Fruit fly (Drosophila melanogaster) whole organism, embryonic: ENCODE measurements around the gene CG17364.

ENCODE experiments used
- CG11504 ChIP-seq: fragments of 200-800 bp; sonication (Bioruptor generic); optimal IDR thresholded peaks from 3 replicates; lab custom pipeline; 2019; ENCODE audit warnings: missing biosample characterization, mild to moderate bottlenecking, missing genetic modification characterization, moderate library complexity
- CG12104 ChIP-seq: fragments of 200-800 bp; sonication (Bioruptor generic); optimal IDR thresholded peaks from 3 replicates; lab custom pipeline; 2016; ENCODE audit warnings: missing biosample characterization, missing genetic modification characterization
- CG13894 ChIP-seq: fragments of 200-800 bp; sonication (Bioruptor generic); optimal IDR thresholded peaks from 3 replicates; lab custom pipeline; 2018; ENCODE audit warnings: missing biosample characterization, mild to moderate bottlenecking, missing genetic modification characterization, moderate library complexity
- CG14050 ChIP-seq: fragments of 200-800 bp; sonication (Bioruptor generic); IDR thresholded peaks from 3 replicates; pipeline ENCODE4 v1.3.6; 2022; ENCODE audit warnings: missing biosample characterization, missing genetic modification characterization
- CG15601 ChIP-seq: fragments of 200-800 bp; sonication (Bioruptor generic); optimal IDR thresholded peaks from 3 replicates; lab custom pipeline; 2019; ENCODE audit warnings: missing biosample characterization, mild to moderate bottlenecking, missing genetic modification characterization, moderate library complexity
- CG1602 ChIP-seq: fragments of 200-800 bp; sonication (Bioruptor generic); optimal IDR thresholded peaks from 3 replicates; lab custom pipeline; 2016; ENCODE audit warnings: missing biosample characterization, missing genetic modification characterization
- CG2678 ChIP-seq: fragments of 200-800 bp; sonication (Bioruptor generic); optimal IDR thresholded peaks from 3 replicates; lab custom pipeline; 2019; ENCODE audit warnings: missing biosample characterization, mild to moderate bottlenecking, missing genetic modification characterization, moderate library complexity
- CG30020 ChIP-seq: fragments of 200-800 bp; optimal IDR thresholded peaks from 2 replicates; lab custom pipeline; 2019; ENCODE audit warnings: missing biosample characterization, mild to moderate bottlenecking, missing genetic modification characterization, moderate library complexity
- CG3281 ChIP-seq: fragments of 200-800 bp; sonication (Bioruptor generic); optimal IDR thresholded peaks from 3 replicates; lab custom pipeline; 2017; ENCODE audit warnings: missing biosample characterization, mild to moderate bottlenecking, missing genetic modification characterization
- CG3407 ChIP-seq: fragments of 200-800 bp; sonication (Bioruptor generic); optimal IDR thresholded peaks from 2 replicates; lab custom pipeline; 2018; ENCODE audit warnings: missing biosample characterization, mild to moderate bottlenecking, missing genetic modification characterization
- CG6689 ChIP-seq: fragments of 200-800 bp; sonication (Bioruptor generic); IDR thresholded peaks from 2 replicates; pipeline ENCODE4 v1.3.6; 2022; ENCODE audit warnings: missing biosample characterization, missing genetic modification characterization
- CG7372 ChIP-seq: fragments of 200-800 bp; sonication (Bioruptor generic); IDR thresholded peaks from 2 replicates; pipeline ENCODE4 v1.3.6; 2022; ENCODE audit warnings: missing biosample characterization, missing genetic modification characterization
- CG7556 ChIP-seq: fragments of 200-800 bp; sonication (Bioruptor generic); optimal IDR thresholded peaks from 2 replicates; lab custom pipeline; 2017; ENCODE audit warnings: missing biosample characterization, mild to moderate bottlenecking, missing genetic modification characterization
- CG8089 ChIP-seq: fragments of 200-800 bp; sonication (Bioruptor generic); optimal IDR thresholded peaks from 3 replicates; lab custom pipeline; 2016; ENCODE audit warnings: missing biosample characterization, missing genetic modification characterization
- CG8478 ChIP-seq: fragments of >200 bp; optimal IDR thresholded peaks from 2 replicates; lab custom pipeline; 2018
- Chrac-16 ChIP-seq: fragments of 200-800 bp; sonication (Bioruptor generic); optimal IDR thresholded peaks from 3 replicates; lab custom pipeline; 2016; ENCODE audit warnings: missing biosample characterization, missing genetic modification characterization
- Dip2 ChIP-seq: fragments of 200-800 bp; sonication (Bioruptor generic); IDR thresholded peaks from 2 replicates; pipeline ENCODE4 v1.3.6; 2022; ENCODE audit warnings: missing biosample characterization, missing genetic modification characterization
- Eip74EF ChIP-seq, 2 experiments: fragments of 200-800 bp in 1 of 2; fragments of >200 bp in 1 of 2; sonication (Bioruptor generic) in 1 of 2; optimal IDR thresholded peaks; 2 replicates each; lab custom pipeline; 2017 to 2019; ENCODE audit warnings: missing biosample characterization in 2 of 2, missing genetic modification characterization in 2 of 2, mild to moderate bottlenecking in 1 of 2, moderate library complexity in 1 of 2
- Elba2 ChIP-seq: fragments of 200-800 bp; sonication (Bioruptor generic); optimal IDR thresholded peaks from 3 replicates; lab custom pipeline; 2016; ENCODE audit warnings: missing biosample characterization, missing genetic modification characterization
- Ets97D ChIP-seq: fragments of 200-800 bp; sonication (Bioruptor generic); optimal IDR thresholded peaks from 3 replicates; lab custom pipeline; 2016; ENCODE audit warnings: missing biosample characterization, missing genetic modification characterization
- Fer1 ChIP-seq: fragments of 200-800 bp; sonication (Bioruptor generic); optimal IDR thresholded peaks from 2 replicates; lab custom pipeline; 2017; ENCODE audit warnings: missing biosample characterization, mild to moderate bottlenecking, missing genetic modification characterization
- HLH54F ChIP-seq: fragments of 200-800 bp; sonication (Bioruptor generic); optimal IDR thresholded peaks from 3 replicates; lab custom pipeline; 2016; ENCODE audit warnings: missing biosample characterization, missing genetic modification characterization
- NC2α ChIP-seq: fragments of 200-800 bp; sonication (Bioruptor generic); optimal IDR thresholded peaks from 2 replicates; lab custom pipeline; 2016; ENCODE audit warnings: missing biosample characterization, missing genetic modification characterization
- NFAT ChIP-seq: fragments of 200-800 bp; sonication (Bioruptor generic); IDR thresholded peaks from 2 replicates; pipeline ENCODE4 v1.3.6; 2022; ENCODE audit warnings: missing biosample characterization, missing genetic modification characterization
- NK7.1 ChIP-seq: fragments of 200-800 bp; sonication (Bioruptor generic); optimal IDR thresholded peaks from 3 replicates; lab custom pipeline; 2016; ENCODE audit warnings: missing biosample characterization, missing genetic modification characterization
- Neu2 ChIP-seq: fragments of 200-800 bp; sonication (Bioruptor generic); optimal IDR thresholded peaks from 3 replicates; lab custom pipeline; 2016; ENCODE audit warnings: missing biosample characterization, missing genetic modification characterization, borderline replicate concordance
- Ravus ChIP-seq: fragments of 200-800 bp; sonication (Bioruptor generic); IDR thresholded peaks from 2 replicates; pipeline ENCODE4 v1.3.6; 2022; ENCODE audit warnings: missing biosample characterization, missing genetic modification characterization
- Taf1 ChIP-seq: fragments of 200-800 bp; sonication (Bioruptor generic); IDR thresholded peaks from 2 replicates; pipeline ENCODE4 v1.3.6; 2022; ENCODE audit warnings: missing biosample characterization, missing genetic modification characterization
- Trl ChIP-seq, 3 experiments: fragments of >200 bp in 2 of 3; fragments of 200-800 bp in 1 of 3; sonication (Bioruptor generic) in 1 of 3; optimal IDR thresholded peaks; 2 replicates in 1 of 3; 3 replicates in 2 of 3; lab custom pipeline; 2016 to 2017; ENCODE audit warnings: missing biosample characterization in 1 of 3, missing genetic modification characterization in 1 of 3
- ash1 ChIP-seq: fragments of 200-800 bp; sonication (Bioruptor generic); optimal IDR thresholded peaks from 2 replicates; lab custom pipeline; 2018; ENCODE audit warnings: missing biosample characterization, mild to moderate bottlenecking, missing genetic modification characterization
- corto ChIP-seq: fragments of 200-800 bp; sonication (Bioruptor generic); optimal IDR thresholded peaks from 2 replicates; lab custom pipeline; 2016; ENCODE audit warnings: missing biosample characterization, mild to moderate bottlenecking, missing genetic modification characterization, moderate library complexity
- crp ChIP-seq, 2 experiments: fragments of 200-800 bp; sonication (Bioruptor generic); optimal IDR thresholded peaks; 2 replicates in 1 of 2; 3 replicates in 1 of 2; lab custom pipeline; 2017; ENCODE audit warnings: missing biosample characterization in 2 of 2, missing genetic modification characterization in 2 of 2, mild to moderate bottlenecking in 1 of 2, moderate library complexity in 1 of 2
- ftz-f1 ChIP-seq: fragments of 200-800 bp; sonication (Bioruptor generic); optimal IDR thresholded peaks from 2 replicates; lab custom pipeline; 2016; ENCODE audit warnings: missing biosample characterization, missing genetic modification characterization
- hbn ChIP-seq: fragments of 200-800 bp; sonication (Bioruptor generic); IDR thresholded peaks from 2 replicates; pipeline ENCODE4 v1.3.6; 2022; ENCODE audit warnings: missing biosample characterization, missing genetic modification characterization; ENCODE audit not compliant: partially characterized antibody
- ken ChIP-seq: fragments of 200-800 bp; sonication (Bioruptor generic); IDR thresholded peaks from 3 replicates; pipeline ENCODE4 v1.3.6; 2022; ENCODE audit warnings: missing biosample characterization, missing genetic modification characterization
- lmd ChIP-seq: fragments of 200-800 bp; sonication (Bioruptor generic); IDR thresholded peaks from 2 replicates; pipeline ENCODE4 v1.3.6; 2022; ENCODE audit warnings: missing biosample characterization, missing genetic modification characterization
- lola ChIP-seq, 3 experiments: fragments of >200 bp in 2 of 3; fragments of 200-800 bp in 1 of 3; sonication (Bioruptor generic) in 1 of 3; optimal IDR thresholded peaks; 2 replicates each; lab custom pipeline; 2017 to 2019; ENCODE audit warnings: missing biosample characterization in 3 of 3, missing genetic modification characterization in 3 of 3, mild to moderate bottlenecking in 1 of 3, moderate library complexity in 1 of 3
- maf-S ChIP-seq: fragments of 200-800 bp; sonication (Bioruptor generic); optimal IDR thresholded peaks from 2 replicates; lab custom pipeline; 2016; ENCODE audit warnings: missing biosample characterization, missing genetic modification characterization
- nom ChIP-seq: fragments of 200-800 bp; sonication (Bioruptor generic); optimal IDR thresholded peaks from 2 replicates; lab custom pipeline; 2017; ENCODE audit warnings: missing biosample characterization, missing genetic modification characterization, mild to moderate bottlenecking, moderate library complexity, missing genetic modification reagents
- pho ChIP-seq: fragments of 200-800 bp; sonication (Bioruptor generic); optimal IDR thresholded peaks from 2 replicates; lab custom pipeline; 2016; ENCODE audit warnings: missing biosample characterization, missing genetic modification characterization
- pita ChIP-seq: fragments of 200-800 bp; sonication (Bioruptor generic); optimal IDR thresholded peaks from 2 replicates; lab custom pipeline; 2017; ENCODE audit warnings: missing biosample characterization, mild to moderate bottlenecking, missing genetic modification characterization
- prd ChIP-seq, 3 experiments: fragments of >200 bp in 2 of 3; fragments of 200-800 bp in 1 of 3; sonication (Bioruptor generic) in 1 of 3; optimal IDR thresholded peaks in 2 of 3; IDR thresholded peaks in 1 of 3; 2 replicates in 2 of 3; 3 replicates in 1 of 3; pipeline versions ENCODE4 v1.3.6 to Lab custom; 2017 to 2022; ENCODE audit warnings: missing biosample characterization in 1 of 3, missing genetic modification characterization in 1 of 3
- repo ChIP-seq: fragments of 200-800 bp; sonication (Bioruptor generic); optimal IDR thresholded peaks from 2 replicates; lab custom pipeline; 2016; ENCODE audit warnings: missing biosample characterization, missing genetic modification characterization
- scrt ChIP-seq: fragments of 200-800 bp; sonication (Bioruptor generic); optimal IDR thresholded peaks from 2 replicates; lab custom pipeline; 2018; ENCODE audit warnings: missing biosample characterization, mild to moderate bottlenecking, missing genetic modification characterization, moderate library complexity
- shn ChIP-seq: fragments of 200-800 bp; sonication (Bioruptor generic); optimal IDR thresholded peaks from 3 replicates; lab custom pipeline; 2016; ENCODE audit warnings: missing biosample characterization, missing genetic modification characterization
- sim ChIP-seq: fragments of 200-800 bp; sonication (Bioruptor generic); IDR thresholded peaks from 2 replicates; pipeline ENCODE4 v1.3.6; 2022; ENCODE audit warnings: missing biosample characterization, missing genetic modification characterization
- sna ChIP-seq: fragments of 200-800 bp; sonication (Bioruptor generic); IDR thresholded peaks from 2 replicates; pipeline ENCODE4 v1.3.6; 2022; ENCODE audit warnings: missing biosample characterization, missing genetic modification characterization; ENCODE audit not compliant: partially characterized antibody
- unpg ChIP-seq: fragments of 200-800 bp; sonication (Bioruptor generic); optimal IDR thresholded peaks from 3 replicates; lab custom pipeline; 2018; ENCODE audit warnings: missing biosample characterization, mild to moderate bottlenecking, missing genetic modification characterization, moderate library complexity
- vnd ChIP-seq: fragments of 200-800 bp; sonication (Bioruptor generic); IDR thresholded peaks from 3 replicates; pipeline ENCODE4 v1.3.6; 2022; ENCODE audit warnings: missing biosample characterization, missing genetic modification characterization; ENCODE audit not compliant: partially characterized antibody
- yki ChIP-seq: fragments of >200 bp; optimal IDR thresholded peaks from 3 replicates; lab custom pipeline; 2018

CG17364 gene

dm6 chr3L:13957212-13957668 lies 36.0 kb downstream of the CG17364 start (continued):
- TF ChIP-seq CG2678 (tag; lab: Kevin White, UChicago), result peak; percentile 86
- no peak for TF ChIP-seq yki (lab: Kevin White, UChicago)
- peak; percentile 89 for TF ChIP-seq CG11504 (tag; lab: Kevin White, UChicago)
- TF ChIP-seq crp (GFP tag; optimal IDR thresholded peaks at IDR 0.05; lab: Kevin White, UChicago), result peak in 1 of 2 experiments; percentile 22
- no peak for TF ChIP-seq NK7.1
- TF ChIP-seq CG7372 (GFP tag; lab: Robert Waterston, UW), result no peak
- peak; percentile 89 for TF ChIP-seq CG7556 (GFP tag; lab: Kevin White, UChicago)
- no peak for TF ChIP-seq Neu2 (GFP tag; lab: Kevin White, UChicago)
- TF ChIP-seq maf-S, result no peak
- no peak for TF ChIP-seq ken (GFP tag; lab: Robert Waterston, UW)
- peak; percentile 70 for TF ChIP-seq unpg (GFP tag; lab: Kevin White, UChicago)
- no peak for TF ChIP-seq sim (GFP tag; lab: Robert Waterston, UW)
- peak; percentile 41 for TF ChIP-seq lmd (GFP tag; lab: Robert Waterston, UW)
- 0 out of 2 replicates have a peak, but pooled peaks have one; percentile 28 for TF ChIP-seq NFAT (GFP tag; lab: Robert Waterston, UW)
- no peak for TF ChIP-seq vnd
- TF ChIP-seq CG15601 (tag; lab: Kevin White, UChicago), result peak; percentile 65
- peak; percentile 18 for TF ChIP-seq NC2α (GFP tag; lab: Kevin White, UChicago)
- no peak for TF ChIP-seq Elba2 (GFP tag; lab: Kevin White, UChicago)
- TF ChIP-seq Trl (optimal IDR thresholded peaks at IDR 0.05; lab: Kevin White, UChicago), result no peak
- no peak for TF ChIP-seq Trl (GFP tag; optimal IDR thresholded peaks at IDR 0.05; lab: Kevin White, UChicago)
- TF ChIP-seq Dip2 (GFP tag; lab: Robert Waterston, UW), result no peak
- peak; percentile 12 for TF ChIP-seq CG30020 (tag; lab: Kevin White, UChicago)
- TF ChIP-seq ftz-f1 (GFP tag; lab: Kevin White, UChicago), result no peak
- peak in 1 of 2 experiments; percentile 70 for TF ChIP-seq Eip74EF (GFP tag; optimal IDR thresholded peaks at IDR 0.05; lab: Kevin White, UChicago)
- peak; percentile 6 for TF ChIP-seq scrt
- no peak for TF ChIP-seq sna (GFP tag; lab: Robert Waterston, UW)
- peak; percentile 46 for TF ChIP-seq Fer1 (GFP tag; lab: Kevin White, UChicago)
- no peak for TF ChIP-seq ash1 (GFP tag; lab: Kevin White, UChicago)
- peak; percentile 55 for TF ChIP-seq CG3281 (GFP tag; lab: Kevin White, UChicago)
- no peak for TF ChIP-seq CG13894
- no peak for TF ChIP-seq CG8478 (lab: Kevin White, UChicago)
- TF ChIP-seq Chrac-16 (GFP tag; lab: Kevin White, UChicago), result peak; percentile 62
- TF ChIP-seq corto (GFP tag; lab: Kevin White, UChicago), result no peak
- peak; percentile 65 for TF ChIP-seq CG3407 (GFP tag; lab: Kevin White, UChicago)
- TF ChIP-seq lola (GFP tag; optimal IDR thresholded peaks at IDR 0.05; lab: Kevin White, UChicago), result peak in 1 of 3 experiments; percentile 87
- TF ChIP-seq CG6689, result peak; percentile 75
- no peak for TF ChIP-seq nom (GFP tag; lab: Kevin White, UChicago)
- TF ChIP-seq pho, result peak; percentile 27
- no peak for TF ChIP-seq HLH54F (GFP tag; lab: Kevin White, UChicago)
- peak; percentile 68 for TF ChIP-seq CG1602 (GFP tag; lab: Kevin White, UChicago)
- no peak for TF ChIP-seq prd (optimal IDR thresholded peaks at IDR 0.05; lab: Kevin White, UChicago)
- TF ChIP-seq prd (GFP tag; IDR thresholded peaks at IDR 0.05; lab: Robert Waterston, UW), result peak; percentile 51; the same call in 1 of the 3 replicates
- TF ChIP-seq Ets97D, result no peak
- peak; percentile 77 for TF ChIP-seq CG12104 (GFP tag; lab: Kevin White, UChicago)
- TF ChIP-seq Ravus (GFP tag; lab: Robert Waterston, UW), result no peak
- TF ChIP-seq pita (GFP tag; lab: Kevin White, UChicago), result no peak
- TF ChIP-seq shn (GFP tag; lab: Kevin White, UChicago), result no peak
- no peak for TF ChIP-seq repo (GFP tag; lab: Kevin White, UChicago)
- TF ChIP-seq CG8089 (GFP tag; lab: Kevin White, UChicago), result no peak
- no peak for TF ChIP-seq Taf1 (GFP tag; lab: Robert Waterston, UW)
- no peak; the same call in 2 of the 3 replicates for TF ChIP-seq CG14050 (GFP tag; lab: Robert Waterston, UW)
- TF ChIP-seq hbn (GFP tag; lab: Robert Waterston, UW), result no peak
